Fruit fly (Drosophila melanogaster) whole organism, embryonic: ENCODE data around the gene CG13390.
A peak's percentile ranks its signal among the peaks of the same experiment; 100 is the strongest.

ENCODE experiments used
- B-H1 ChIP-seq: fragments of 200-800 bp; sonication (Bioruptor generic); IDR thresholded peaks from 3 replicates; pipeline ENCODE4 v1.3.6; 2022; ENCODE audit warnings: missing biosample characterization, missing genetic modification characterization
- Bgb ChIP-seq: fragments of 200-800 bp; sonication (Bioruptor generic); IDR thresholded peaks from 2 replicates; pipeline ENCODE4 v1.3.6; 2022; ENCODE audit warnings: missing biosample characterization, missing genetic modification characterization; ENCODE audit not compliant: partially characterized antibody
- CG10274 ChIP-seq: fragments of 200-800 bp; sonication (Bioruptor generic); optimal IDR thresholded peaks from 3 replicates; lab custom pipeline; 2017; ENCODE audit warnings: missing biosample characterization, mild to moderate bottlenecking, missing genetic modification characterization
- CG10431 ChIP-seq: fragments of 200-800 bp; sonication (Bioruptor generic); optimal IDR thresholded peaks from 3 replicates; lab custom pipeline; 2018; ENCODE audit warnings: missing biosample characterization, mild to moderate bottlenecking, missing genetic modification characterization
- CG10959 ChIP-seq: fragments of 200-800 bp; sonication (Bioruptor generic); IDR thresholded peaks from 2 replicates; pipeline ENCODE4 v1.3.6; 2022; ENCODE audit warnings: missing biosample characterization, missing genetic modification characterization
- CG11504 ChIP-seq: fragments of 200-800 bp; sonication (Bioruptor generic); optimal IDR thresholded peaks from 3 replicates; lab custom pipeline; 2019; ENCODE audit warnings: missing biosample characterization, mild to moderate bottlenecking, missing genetic modification characterization, moderate library complexity
- CG12071 ChIP-seq: fragments of 200-800 bp; sonication (Bioruptor generic); optimal IDR thresholded peaks from 3 replicates; lab custom pipeline; 2018; ENCODE audit warnings: missing biosample characterization, mild to moderate bottlenecking, missing genetic modification characterization
- CG12236 ChIP-seq: fragments of 200-800 bp; sonication (Bioruptor generic); optimal IDR thresholded peaks from 2 replicates; lab custom pipeline; 2016; ENCODE audit warnings: missing biosample characterization, missing genetic modification characterization
- CG14050 ChIP-seq: fragments of 200-800 bp; sonication (Bioruptor generic); IDR thresholded peaks from 3 replicates; pipeline ENCODE4 v1.3.6; 2022; ENCODE audit warnings: missing biosample characterization, missing genetic modification characterization
- CG14710 ChIP-seq: fragments of 200-800 bp; sonication (Bioruptor generic); optimal IDR thresholded peaks from 3 replicates; lab custom pipeline; 2019; ENCODE audit warnings: missing biosample characterization, mild to moderate bottlenecking, missing genetic modification characterization, moderate library complexity
- CG1603 ChIP-seq: fragments of 200-800 bp; sonication (Bioruptor generic); optimal IDR thresholded peaks from 2 replicates; lab custom pipeline; 2019; ENCODE audit warnings: missing biosample characterization, mild to moderate bottlenecking, missing genetic modification characterization, moderate library complexity
- CG34422 ChIP-seq: fragments of 200-800 bp; sonication (Bioruptor generic); IDR thresholded peaks from 3 replicates; pipeline ENCODE4 v1.3.6; 2022; ENCODE audit warnings: missing biosample characterization, missing genetic modification characterization
- CG4424 ChIP-seq: fragments of 200-800 bp; sonication (Bioruptor generic); optimal IDR thresholded peaks from 3 replicates; lab custom pipeline; 2016; ENCODE audit warnings: missing biosample characterization, missing genetic modification characterization
- CG5953 ChIP-seq: fragments of 200-800 bp; sonication (Bioruptor generic); IDR thresholded peaks from 2 replicates; pipeline ENCODE4 v1.3.6; 2022; ENCODE audit warnings: missing biosample characterization, missing genetic modification characterization
- CG6175 ChIP-seq: fragments of 200-800 bp; sonication (Bioruptor generic); IDR thresholded peaks from 3 replicates; pipeline ENCODE4 v1.3.6; 2022; ENCODE audit warnings: missing biosample characterization, missing genetic modification characterization
- CG6765 ChIP-seq: fragments of 200-800 bp; sonication (Bioruptor generic); optimal IDR thresholded peaks from 3 replicates; lab custom pipeline; 2017; ENCODE audit warnings: missing biosample characterization, mild to moderate bottlenecking, missing genetic modification characterization
- CG8765 ChIP-seq: fragments of 200-800 bp; sonication (Bioruptor generic); IDR thresholded peaks from 2 replicates; pipeline ENCODE4 v1.3.6; 2022; ENCODE audit warnings: missing biosample characterization, missing genetic modification characterization
- CoRest ChIP-seq: fragments of 200-800 bp; sonication (Bioruptor generic); optimal IDR thresholded peaks from 3 replicates; lab custom pipeline; 2018; ENCODE audit warnings: missing biosample characterization, mild to moderate bottlenecking, missing genetic modification characterization, moderate library complexity
- Dbx ChIP-seq: fragments of 200-800 bp; sonication (Bioruptor generic); IDR thresholded peaks from 3 replicates; pipeline ENCODE4 v1.3.6; 2022; ENCODE audit warnings: missing biosample characterization, missing genetic modification characterization
- E2f1 ChIP-seq: fragments of 200-800 bp; sonication (Bioruptor generic); IDR thresholded peaks from 2 replicates; pipeline ENCODE4 v1.3.6; 2022; ENCODE audit warnings: missing biosample characterization, missing genetic modification characterization
- Gug ChIP-seq: fragments of 200-800 bp; sonication (Bioruptor generic); IDR thresholded peaks from 4 replicates; pipeline ENCODE4 v1.3.6; 2022; ENCODE audit warnings: missing biosample characterization, missing genetic modification characterization
- Jarid2 ChIP-seq: fragments of 200-800 bp; sonication (Bioruptor generic); optimal IDR thresholded peaks from 3 replicates; lab custom pipeline; 2017; ENCODE audit warnings: mild to moderate bottlenecking, missing biosample characterization, missing genetic modification reagents, missing genetic modification characterization
- Mrtf ChIP-seq: fragments of 200-800 bp; sonication (Bioruptor generic); IDR thresholded peaks from 3 replicates; pipeline ENCODE4 v1.3.6; 2022; ENCODE audit warnings: missing biosample characterization, missing genetic modification characterization
- Ravus ChIP-seq: fragments of 200-800 bp; sonication (Bioruptor generic); IDR thresholded peaks from 2 replicates; pipeline ENCODE4 v1.3.6; 2022; ENCODE audit warnings: missing biosample characterization, missing genetic modification characterization
- Rx ChIP-seq: fragments of 200-800 bp; sonication (Bioruptor generic); IDR thresholded peaks from 2 replicates; pipeline ENCODE4 v1.3.6; 2022; ENCODE audit warnings: missing biosample characterization, missing genetic modification characterization
- Six4 ChIP-seq: fragments of 200-800 bp; sonication (Bioruptor generic); optimal IDR thresholded peaks from 2 replicates; lab custom pipeline; 2016; ENCODE audit warnings: missing biosample characterization, missing genetic modification characterization
- abd-A ChIP-seq: fragments of 200-800 bp; sonication (Bioruptor generic); optimal IDR thresholded peaks from 3 replicates; lab custom pipeline; 2019; ENCODE audit warnings: missing biosample characterization, mild to moderate bottlenecking, missing genetic modification characterization, moderate library complexity
- bsh ChIP-seq, 2 experiments: fragments of 200-800 bp; sonication (Bioruptor generic); optimal IDR thresholded peaks; 2 replicates each; lab custom pipeline; 2017 to 2018; ENCODE audit warnings: mild to moderate bottlenecking in 2 of 2, missing biosample characterization in 2 of 2, missing genetic modification characterization in 2 of 2, moderate library complexity in 1 of 2
- btn ChIP-seq: fragments of 200-800 bp; sonication (Bioruptor generic); optimal IDR thresholded peaks from 2 replicates; lab custom pipeline; 2016; ENCODE audit warnings: missing biosample characterization, missing genetic modification characterization
- danr ChIP-seq: fragments of 200-800 bp; sonication (Bioruptor generic); IDR thresholded peaks from 2 replicates; pipeline ENCODE4 v1.3.6; 2022; ENCODE audit warnings: missing biosample characterization, missing genetic modification characterization
- dimm ChIP-seq: fragments of 200-800 bp; sonication (Bioruptor generic); IDR thresholded peaks from 2 replicates; pipeline ENCODE4 v1.3.6; 2022; ENCODE audit warnings: missing biosample characterization, missing genetic modification characterization
- dm ChIP-seq: fragments of 200-800 bp; sonication (Bioruptor generic); optimal IDR thresholded peaks from 3 replicates; lab custom pipeline; 2016; ENCODE audit warnings: missing biosample characterization, missing genetic modification characterization
- gfzf ChIP-seq: fragments of 200-800 bp; sonication (Bioruptor generic); optimal IDR thresholded peaks from 2 replicates; lab custom pipeline; 2016; ENCODE audit warnings: missing biosample characterization, mild to moderate bottlenecking, missing genetic modification characterization, moderate library complexity
- gro ChIP-seq: fragments of 200-800 bp; sonication (Bioruptor generic); optimal IDR thresholded peaks from 2 replicates; lab custom pipeline; 2016; ENCODE audit warnings: missing biosample characterization, missing genetic modification characterization
- hbn ChIP-seq: fragments of 200-800 bp; sonication (Bioruptor generic); IDR thresholded peaks from 2 replicates; pipeline ENCODE4 v1.3.6; 2022; ENCODE audit warnings: missing biosample characterization, missing genetic modification characterization; ENCODE audit not compliant: partially characterized antibody
- jumu ChIP-seq: fragments of 200-800 bp; sonication (Bioruptor generic); optimal IDR thresholded peaks from 3 replicates; lab custom pipeline; 2016; ENCODE audit warnings: missing biosample characterization, missing genetic modification characterization
- luna ChIP-seq: fragments of 200-800 bp; sonication (Bioruptor generic); optimal IDR thresholded peaks from 2 replicates; lab custom pipeline; 2016; ENCODE audit warnings: missing biosample characterization, missing genetic modification characterization
- mam ChIP-seq: fragments of 200-800 bp; sonication (Bioruptor generic); optimal IDR thresholded peaks from 3 replicates; lab custom pipeline; 2016; ENCODE audit warnings: missing biosample characterization, missing genetic modification characterization
- onecut ChIP-seq: fragments of 200-800 bp; sonication (Bioruptor generic); IDR thresholded peaks from 2 replicates; pipeline ENCODE4 v1.3.6; 2022; ENCODE audit warnings: missing biosample characterization, missing genetic modification characterization
- pb ChIP-seq: fragments of 200-800 bp; sonication (Bioruptor generic); optimal IDR thresholded peaks from 3 replicates; lab custom pipeline; 2016; ENCODE audit warnings: missing biosample characterization, missing genetic modification characterization
- prd ChIP-seq, 3 experiments: fragments of >200 bp in 2 of 3; fragments of 200-800 bp in 1 of 3; sonication (Bioruptor generic) in 1 of 3; optimal IDR thresholded peaks in 2 of 3; IDR thresholded peaks in 1 of 3; 2 replicates in 2 of 3; 3 replicates in 1 of 3; pipeline versions ENCODE4 v1.3.6 to Lab custom; 2017 to 2022; ENCODE audit warnings: missing biosample characterization in 1 of 3, missing genetic modification characterization in 1 of 3
- psq ChIP-seq: fragments of 200-800 bp; sonication (Bioruptor generic); optimal IDR thresholded peaks from 2 replicates; lab custom pipeline; 2017; ENCODE audit warnings: missing biosample characterization, missing genetic modification characterization
- row ChIP-seq: fragments of 200-800 bp; sonication (Bioruptor generic); IDR thresholded peaks from 3 replicates; pipeline ENCODE4 v1.3.6; 2022; ENCODE audit warnings: missing biosample characterization, missing genetic modification characterization
- salm ChIP-seq: fragments of 200-800 bp; sonication (Bioruptor generic); optimal IDR thresholded peaks from 2 replicates; lab custom pipeline; 2018; ENCODE audit warnings: missing biosample characterization, mild to moderate bottlenecking, missing genetic modification characterization
- slbo ChIP-seq: fragments of 200-800 bp; sonication (Bioruptor generic); IDR thresholded peaks from 2 replicates; pipeline ENCODE4 v1.3.6; 2022; ENCODE audit warnings: missing biosample characterization, missing genetic modification characterization
- stwl ChIP-seq: fragments of 200-800 bp; sonication (Bioruptor generic); optimal IDR thresholded peaks from 3 replicates; lab custom pipeline; 2018; ENCODE audit warnings: missing biosample characterization, mild to moderate bottlenecking, missing genetic modification characterization, moderate library complexity
- ttk ChIP-seq: fragments of 200-800 bp; sonication (Bioruptor generic); IDR thresholded peaks from 2 replicates; pipeline ENCODE4 v2.1.2; 2022; ENCODE audit warnings: missing biosample characterization, missing genetic modification characterization
- wek ChIP-seq: fragments of 200-800 bp; sonication (Bioruptor generic); optimal IDR thresholded peaks from 3 replicates; lab custom pipeline; 2018; ENCODE audit warnings: missing biosample characterization, mild to moderate bottlenecking, missing genetic modification characterization, moderate library complexity

The CG13390 gene

dm6 chr2L:8384985-8385519, 8.5 kb upstream of the CG13390 start (continued):
- no peak for TF ChIP-seq Six4 (GFP tag; lab: Kevin White, UChicago)
- no peak for TF ChIP-seq slbo (GFP tag; lab: Robert Waterston, UW)
- peak; percentile 19 for TF ChIP-seq CG12071 (GFP tag; lab: Kevin White, UChicago)
- no peak for TF ChIP-seq CG14050 (GFP tag; lab: Robert Waterston, UW)

DNA sequence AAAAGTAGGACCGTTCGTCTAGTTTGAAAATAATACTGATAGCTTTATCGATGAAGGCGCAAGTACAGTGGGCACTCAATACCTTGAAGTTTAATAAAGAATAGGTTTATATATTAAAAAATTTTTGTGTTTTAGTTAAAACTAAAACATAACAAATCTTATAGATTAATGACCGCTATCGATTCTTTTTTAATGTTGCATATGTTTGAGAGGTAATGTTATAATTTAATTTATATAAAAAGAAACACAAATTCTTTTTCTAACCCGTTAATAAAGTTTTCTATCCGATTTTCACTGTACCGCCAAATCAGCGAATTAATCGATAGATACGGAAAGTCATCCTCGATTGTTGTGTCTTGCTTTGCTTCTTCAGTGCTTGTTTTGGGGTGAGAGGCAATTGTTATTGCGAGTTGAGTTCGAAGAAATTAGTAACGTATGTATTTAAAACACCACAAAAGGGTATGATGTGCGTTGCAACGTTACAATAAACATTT, 7.6 kb upstream of the CG13390 start, which contains the start of the genes Dad1 and CG13384:
Gene Dad1 (minus strand): TSS at position 30 of the 494 bp plus-strand sequence.
Gene CG13384 (plus strand): TSS at position 348 of the 494 bp plus-strand sequence.
- TF ChIP-seq CoRest (tag; lab: Kevin White, UChicago) (peak; percentile 98), CG12236 (GFP tag; lab: Kevin White, UChicago) (no peak), B-H1 (GFP tag; lab: Robert Waterston, UW) (peak; percentile 85), CG10431 (peak; percentile 85), Dbx (GFP tag; lab: Robert Waterston, UW) (peak; percentile 93), CG8765 (GFP tag; lab: Robert Waterston, UW) (peak; percentile 78; the same call in 1 of the 2 replicates), stwl (tag; lab: Kevin White, UChicago) (peak; percentile 79), dm (GFP tag; lab: Kevin White, UChicago) (peak; percentile 36), gfzf (GFP tag; lab: Kevin White, UChicago) (peak; percentile 65), ttk (GFP tag; lab: Robert Waterston, UW) (peak; percentile 81), CG6175 (GFP tag; lab: Robert Waterston, UW) (peak; percentile 80; the same call in 2 of the 3 replicates), CG6765 (GFP tag; lab: Kevin White, UChicago) (peak; percentile 94), abd-A (tag; lab: Kevin White, UChicago) (no peak), bsh (GFP tag; optimal IDR thresholded peaks at IDR 0.05; lab: Kevin White, UChicago) (peak in 1 of 2 experiments; percentile 90), Jarid2 (GFP tag; lab: Kevin White, UChicago) (peak; percentile 69), wek (GFP tag; lab: Kevin White, UChicago) (peak; percentile 15), Ravus (peak; percentile 46), hbn (GFP tag; lab: Robert Waterston, UW) (no peak; the same call in 1 of the 2 replicates), salm (tag; lab: Kevin White, UChicago) (peak; percentile 87), Mrtf (peak; percentile 88), jumu (no peak), Bgb (peak; percentile 47; the same call in 1 of the 2 replicates), CG4424 (GFP tag; lab: Kevin White, UChicago) (peak; percentile 92), CG10274 (GFP tag; lab: Kevin White, UChicago) (peak; percentile 50), luna (GFP tag; lab: Kevin White, UChicago) (no peak), pb (GFP tag; lab: Kevin White, UChicago) (no peak), btn (GFP tag; lab: Kevin White, UChicago) (no peak), psq (peak; percentile 84), dimm (GFP tag; lab: Robert Waterston, UW) (peak; percentile 58), danr (GFP tag; lab: Robert Waterston, UW) (peak; percentile 89), CG5953 (GFP tag; lab: Robert Waterston, UW) (peak; percentile 58; the same call in 1 of the 2 replicates), prd (optimal IDR thresholded peaks at IDR 0.05; lab: Kevin White, UChicago) (no peak), prd (GFP tag; IDR thresholded peaks at IDR 0.05; lab: Robert Waterston, UW) (peak; percentile 95), Rx (peak; percentile 58), E2f1 (GFP tag; lab: Robert Waterston, UW) (peak; percentile 93), gro (GFP tag; lab: Kevin White, UChicago) (peak; percentile 20), row (peak; percentile 99), CG10959 (GFP tag; lab: Robert Waterston, UW) (peak; percentile 69), CG11504 (tag; lab: Kevin White, UChicago) (peak; percentile 89), CG34422 (GFP tag; lab: Robert Waterston, UW) (peak; percentile 88), CG14710 (tag; lab: Kevin White, UChicago) (peak; percentile 96), Gug (GFP tag; lab: Robert Waterston, UW) (peak; percentile 78), CG1603 (tag; lab: Kevin White, UChicago) (peak; percentile 33), onecut (peak; percentile 71), mam (peak; percentile 69), slbo (GFP tag; lab: Robert Waterston, UW) (peak; percentile 96)
